Worm (Caenorhabditis elegans): ENCODE measurements around the gene F08H9.3.
A peak's percentile ranks its signal among the peaks of the same experiment; 100 is the strongest.

Gene F08H9.3

DNA sequence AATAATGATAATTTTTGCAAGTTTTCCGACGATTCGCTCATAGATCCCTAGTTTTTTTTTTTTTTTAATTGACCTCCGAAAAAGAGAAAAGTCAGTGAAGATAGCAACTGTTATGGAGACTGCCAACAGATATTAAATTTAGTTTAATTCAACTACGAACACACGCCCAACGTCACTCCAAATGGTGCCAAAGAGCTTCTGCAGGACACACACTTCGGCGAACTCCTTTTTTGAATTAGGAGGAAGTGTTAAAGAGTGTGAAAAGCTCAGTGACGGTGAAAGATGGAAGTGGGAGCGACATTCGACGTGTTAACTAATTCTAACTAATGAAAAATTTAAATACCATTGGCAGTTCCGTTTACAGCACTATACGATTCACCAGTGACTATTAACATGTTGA is 51.1 kb downstream of the F08H9.3 start (continued):
- no peak for TF ChIP-seq dox-1 (GFP tag; IDR thresholded peaks at IDR 0.05)
- 0 out of 2 replicates have a peak, but pooled peaks have one; percentile 12 for TF ChIP-seq lin-26 (GFP tag; IDR thresholded peaks at IDR 0.05)

All from whole organism, young adult.